Worm (Caenorhabditis elegans) whole organism, midembryonic: Measurements from ENCODE around the gene rps-5.

Source experiments
- T22C8.4 ChIP-seq: fragments of 200-800 bp; sonication (Bioruptor generic); IDR thresholded peaks from 2 replicates; pipeline ENCODE4 v1.3.6; 2022; ENCODE audit warnings: missing genetic modification characterization, missing compliant biosample characterization
- cog-1 ChIP-seq: sonication (generic microtip); optimal IDR thresholded peaks from 2 replicates; lab custom pipeline; 2016; ENCODE audit warnings: missing genetic modification characterization, missing compliant biosample characterization
- med-1 ChIP-seq: sonication (generic microtip); optimal IDR thresholded peaks from 2 replicates; lab custom pipeline; 2017; ENCODE audit warnings: missing genetic modification characterization, mild to moderate bottlenecking, missing compliant biosample characterization, antibody characterized with exemption, missing genetic modification reagents; ENCODE audit not compliant: insufficient read depth
- ref-1 ChIP-seq: fragments of 200-800 bp; sonication (Bioruptor generic); conservative IDR thresholded peaks from 2 replicates; pipeline ENCODE4 v1.3.6; 2022; ENCODE audit warnings: missing genetic modification reagents, missing genetic modification characterization, missing compliant biosample characterization
- tab-1 ChIP-seq: fragments of 200-800 bp; sonication (Bioruptor generic); IDR thresholded peaks from 2 replicates; pipeline ENCODE4 v1.3.6; 2022; ENCODE audit warnings: missing genetic modification characterization, missing compliant biosample characterization
- ztf-23 ChIP-seq: fragments of 200-800 bp; sonication (Bioruptor generic); IDR thresholded peaks from 2 replicates; pipeline ENCODE4 v1.3.6; 2022; ENCODE audit warnings: missing genetic modification reagents, missing genetic modification characterization, missing compliant biosample characterization
- ztf-29 ChIP-seq: fragments of 200-800 bp; sonication (Bioruptor generic); IDR thresholded peaks from 2 replicates; pipeline ENCODE4 v1.3.6; 2022; ENCODE audit warnings: missing genetic modification reagents, missing genetic modification characterization, missing compliant biosample characterization

DNA sequence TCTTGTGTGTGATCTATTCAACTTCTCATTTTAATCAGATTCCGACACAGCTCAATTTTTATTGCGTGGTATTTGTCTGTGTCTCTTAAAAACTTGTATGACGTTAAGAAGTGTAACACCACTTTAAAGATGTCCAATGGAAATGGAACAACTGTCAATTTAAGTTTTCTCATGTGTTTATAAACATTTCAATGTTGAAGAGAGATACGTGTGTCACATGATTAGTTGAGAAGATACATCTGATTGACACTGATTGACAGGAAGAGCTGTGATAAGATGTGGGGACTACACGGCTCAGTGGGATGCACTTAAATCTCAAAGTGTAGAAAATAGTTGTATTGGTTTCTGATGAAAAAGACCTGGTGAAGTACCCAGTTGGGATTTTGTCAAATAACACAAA is 42.5 kb downstream of the rps-5 start:
- no peak for TF ChIP-seq med-1
- TF ChIP-seq tab-1 (GFP tag; lab: Robert Waterston, UW) = no peak
- no peak for TF ChIP-seq cog-1 (tag; lab: Kevin White, UChicago)
- TF ChIP-seq ref-1 (GFP tag; lab: Robert Waterston, UW) = no peak
- TF ChIP-seq ztf-29 (GFP tag; lab: Robert Waterston, UW) = no peak
- TF ChIP-seq ztf-23 (GFP tag; lab: Robert Waterston, UW) = no peak
- no peak for TF ChIP-seq T22C8.4 (GFP tag; lab: Robert Waterston, UW)
